Worm (Caenorhabditis elegans) whole organism, L1 larva: Measurements from ENCODE around the gene casy-1.
A peak's percentile ranks its signal among the peaks of the same experiment; 100 is the strongest.

ENCODE experiments used
- C16A3.4 ChIP-seq: fragments of 150-350 bp; optimal IDR thresholded peaks from 2 replicates; lab custom pipeline; 2014; ENCODE audit warnings: missing biosample characterization, missing genetic modification characterization
- aha-1 ChIP-seq: fragments of 150-350 bp; optimal IDR thresholded peaks from 2 replicates; lab custom pipeline; 2014; ENCODE audit warnings: missing biosample characterization, missing genetic modification characterization
- aly-2 ChIP-seq: fragments of 150-350 bp; optimal IDR thresholded peaks from 2 replicates; lab custom pipeline; 2014; ENCODE audit warnings: missing biosample characterization, missing genetic modification characterization
- blmp-1 ChIP-seq: fragments of 150-350 bp; optimal IDR thresholded peaks from 2 replicates; lab custom pipeline; 2014; ENCODE audit warnings: missing biosample characterization, missing genetic modification characterization
- ceh-8 ChIP-seq: fragments of 200-800 bp; sonication (Bioruptor generic); optimal IDR thresholded peaks from 2 replicates; lab custom pipeline; 2018; ENCODE audit warnings: mild to moderate bottlenecking, missing genetic modification characterization, moderate library complexity, missing compliant biosample characterization
- ceh-88 ChIP-seq: fragments of 200-800 bp; sonication (Bioruptor generic); IDR thresholded peaks from 2 replicates; pipeline ENCODE4 v1.3.6; 2022; ENCODE audit warnings: missing genetic modification characterization, missing compliant biosample characterization
- ces-1 ChIP-seq: fragments of 150-350 bp; optimal IDR thresholded peaks from 2 replicates; lab custom pipeline; 2014; ENCODE audit warnings: missing biosample characterization, missing genetic modification reagents, missing genetic modification characterization
- dpl-1 ChIP-seq, 3 experiments: fragments of 150-350 bp in 2 of 3; sonication (generic microtip) in 1 of 3; optimal IDR thresholded peaks; 2 replicates each; lab custom pipeline; 2014 to 2017; ENCODE audit warnings: missing biosample characterization in 3 of 3, missing genetic modification characterization in 3 of 3, missing genetic modification reagents in 3 of 3
- efl-1 ChIP-seq, 4 experiments: fragments of 150-350 bp; optimal IDR thresholded peaks in 3 of 4; peaks in 1 of 4; 1 replicate in 1 of 4; 2 replicates in 3 of 4; lab custom pipeline; 2014; ENCODE audit warnings: missing biosample characterization in 2 of 4, missing genetic modification characterization in 2 of 4, missing genetic modification reagents in 2 of 4
- egl-13 ChIP-seq: sonication (generic microtip); optimal IDR thresholded peaks from 2 replicates; lab custom pipeline; 2016; ENCODE audit warnings: missing genotype, missing genetic modification reagents, missing genetic modification characterization, missing compliant biosample characterization
- elt-2 ChIP-seq: sonication (generic microtip); optimal IDR thresholded peaks from 2 replicates; lab custom pipeline; 2016; ENCODE audit warnings: missing genetic modification characterization, mild to moderate bottlenecking, inconsistent platforms, missing compliant biosample characterization, missing genetic modification reagents
- elt-3 ChIP-seq, 6 experiments: fragments of 150-350 bp in 1 of 6; sonication (generic microtip); optimal IDR thresholded peaks; 2 replicates each; lab custom pipeline; 2017 to 2018; ENCODE audit warnings: missing biosample characterization in 6 of 6, missing genetic modification characterization in 6 of 6, inconsistent platforms in 1 of 6
- ets-5 ChIP-seq: fragments of 200-800 bp; sonication (Bioruptor generic); IDR thresholded peaks from 2 replicates; pipeline ENCODE4 v1.3.6; 2022; ENCODE audit warnings: missing genetic modification characterization, missing compliant biosample characterization
- fkh-10 ChIP-seq: sonication (generic microtip); optimal IDR thresholded peaks from 2 replicates; lab custom pipeline; 2017; ENCODE audit warnings: missing biosample characterization, missing genetic modification reagents, missing genetic modification characterization
- fkh-4 ChIP-seq: sonication (generic microtip); optimal IDR thresholded peaks from 2 replicates; lab custom pipeline; 2016; ENCODE audit warnings: missing compliant biosample characterization, missing genetic modification characterization, borderline replicate concordance
- grh-1 ChIP-seq: fragments of 200-800 bp; sonication (Bioruptor generic); IDR thresholded peaks from 2 replicates; pipeline ENCODE4 v1.3.6; 2022; ENCODE audit warnings: missing genetic modification reagents, missing genetic modification characterization, missing compliant biosample characterization
- hpl-2 ChIP-seq: fragments of 150-350 bp; optimal IDR thresholded peaks from 2 replicates; lab custom pipeline; 2014; ENCODE audit warnings: missing biosample characterization, missing genetic modification reagents, missing genetic modification characterization
- irx-1 ChIP-seq: sonication (generic microtip); optimal IDR thresholded peaks from 2 replicates; lab custom pipeline; 2016; ENCODE audit warnings: missing genetic modification characterization, missing compliant biosample characterization
- lin-13 ChIP-seq: fragments of 150-350 bp; optimal IDR thresholded peaks from 2 replicates; lab custom pipeline; 2014; ENCODE audit warnings: missing biosample characterization, missing genetic modification reagents, missing genetic modification characterization
- lin-14 ChIP-seq: fragments of 200-800 bp; sonication (Bioruptor generic); optimal IDR thresholded peaks from 2 replicates; lab custom pipeline; 2018; ENCODE audit warnings: mild to moderate bottlenecking, missing genetic modification characterization, moderate library complexity, missing compliant biosample characterization
- lin-35 ChIP-seq, 2 experiments: fragments of 150-350 bp; optimal IDR thresholded peaks; 2 replicates each; lab custom pipeline; 2014; ENCODE audit warnings: missing biosample characterization in 2 of 2, missing genetic modification characterization in 2 of 2, missing genetic modification reagents in 2 of 2
- lin-39 ChIP-seq: fragments of 150-350 bp; optimal IDR thresholded peaks from 2 replicates; lab custom pipeline; 2014; ENCODE audit warnings: missing biosample characterization, missing genetic modification reagents, missing genetic modification characterization
- lir-3 ChIP-seq: sonication (generic microtip); optimal IDR thresholded peaks from 2 replicates; lab custom pipeline; 2016; ENCODE audit warnings: mild to moderate bottlenecking, missing genetic modification characterization, moderate library complexity, missing compliant biosample characterization; ENCODE audit not compliant: poor library complexity
- lsy-2 ChIP-seq, 2 experiments: fragments of 150-350 bp; optimal IDR thresholded peaks; 2 replicates each; lab custom pipeline; 2014; ENCODE audit warnings: missing biosample characterization in 2 of 2, missing genetic modification characterization in 2 of 2
- mdl-1 ChIP-seq, 2 experiments: fragments of 150-350 bp; optimal IDR thresholded peaks; 2 replicates each; lab custom pipeline; 2014 to 2017; ENCODE audit warnings: missing biosample characterization in 2 of 2, missing genetic modification characterization in 2 of 2, inconsistent platforms in 1 of 2
- mef-2 ChIP-seq: fragments of 150-350 bp; optimal IDR thresholded peaks from 2 replicates; lab custom pipeline; 2014; ENCODE audit warnings: missing biosample characterization, missing genetic modification characterization
- nhr-11 ChIP-seq: fragments of 150-350 bp; optimal IDR thresholded peaks from 2 replicates; lab custom pipeline; 2014; ENCODE audit warnings: missing biosample characterization, missing genetic modification characterization
- nhr-12 ChIP-seq: sonication (generic microtip); optimal IDR thresholded peaks from 2 replicates; lab custom pipeline; 2017; ENCODE audit warnings: missing biosample characterization, missing genetic modification characterization
- nhr-19 ChIP-seq: fragments of 200-800 bp; sonication (Bioruptor generic); conservative IDR thresholded peaks from 2 replicates; pipeline ENCODE4 v1.3.6; 2022; ENCODE audit warnings: missing genetic modification characterization, missing compliant biosample characterization
- nhr-20 ChIP-seq: sonication (generic microtip); optimal IDR thresholded peaks from 2 replicates; lab custom pipeline; 2016; ENCODE audit warnings: mild to moderate bottlenecking, missing genetic modification characterization, missing compliant biosample characterization
- nhr-237 ChIP-seq: fragments of 150-350 bp; optimal IDR thresholded peaks from 2 replicates; lab custom pipeline; 2014; ENCODE audit warnings: missing biosample characterization, missing genetic modification characterization
- nhr-28 ChIP-seq: fragments of 150-350 bp; optimal IDR thresholded peaks from 2 replicates; lab custom pipeline; 2014; ENCODE audit warnings: missing biosample characterization, missing genetic modification characterization
- nhr-71 ChIP-seq: sonication (generic microtip); optimal IDR thresholded peaks from 2 replicates; lab custom pipeline; 2016; ENCODE audit warnings: mild to moderate bottlenecking, missing genetic modification characterization, moderate library complexity, missing compliant biosample characterization
- nhr-85 ChIP-seq: sonication (generic microtip); peaks from one replicate; lab custom pipeline; 2016; ENCODE audit warnings: missing genetic modification characterization, inconsistent platforms, missing compliant biosample characterization
- nhr-90 ChIP-seq: sonication (generic microtip); optimal IDR thresholded peaks from 2 replicates; lab custom pipeline; 2016; ENCODE audit warnings: mild to moderate bottlenecking, missing genetic modification characterization, missing compliant biosample characterization; ENCODE audit not compliant: poor library complexity
- pax-3 ChIP-seq: fragments of 200-800 bp; sonication (Bioruptor generic); optimal IDR thresholded peaks from 2 replicates; lab custom pipeline; 2018; ENCODE audit warnings: mild to moderate bottlenecking, missing genetic modification characterization, moderate library complexity, missing compliant biosample characterization
- rnt-1 ChIP-seq: sonication (generic microtip); optimal IDR thresholded peaks from 2 replicates; lab custom pipeline; 2016; ENCODE audit warnings: mild to moderate bottlenecking, missing genetic modification characterization, moderate library complexity, missing compliant biosample characterization
- skn-1 ChIP-seq: fragments of 150-350 bp; optimal IDR thresholded peaks from 2 replicates; lab custom pipeline; 2014; ENCODE audit warnings: missing biosample characterization, missing genetic modification characterization
- snu-23 ChIP-seq: sonication (generic microtip); optimal IDR thresholded peaks from 2 replicates; lab custom pipeline; 2016; ENCODE audit warnings: missing genetic modification characterization, missing compliant biosample characterization
- sptf-1 ChIP-seq: fragments of 150-350 bp; optimal IDR thresholded peaks from 2 replicates; lab custom pipeline; 2014; ENCODE audit warnings: missing biosample characterization, missing genetic modification characterization
- sup-37 ChIP-seq: fragments of 200-800 bp; sonication (Bioruptor generic); optimal IDR thresholded peaks from 2 replicates; lab custom pipeline; 2018; ENCODE audit warnings: mild to moderate bottlenecking, missing genetic modification characterization, missing compliant biosample characterization
- tbx-2 ChIP-seq: sonication (generic microtip); optimal IDR thresholded peaks from 2 replicates; lab custom pipeline; 2016; ENCODE audit warnings: missing genetic modification characterization, missing compliant biosample characterization
- unc-130 ChIP-seq: fragments of 150-350 bp; optimal IDR thresholded peaks from 2 replicates; lab custom pipeline; 2017; ENCODE audit warnings: missing biosample characterization, missing genetic modification characterization, inconsistent platforms
- unc-30 ChIP-seq: sonication (generic microtip); optimal IDR thresholded peaks from 2 replicates; lab custom pipeline; 2017; ENCODE audit warnings: missing biosample characterization, missing genetic modification characterization
- unc-86 ChIP-seq: sonication (generic microtip); optimal IDR thresholded peaks from 2 replicates; lab custom pipeline; 2016; ENCODE audit warnings: missing genetic modification characterization, missing compliant biosample characterization
- unc-98 ChIP-seq: fragments of 200-800 bp; sonication (Bioruptor generic); IDR thresholded peaks from 2 replicates; pipeline ENCODE4 v1.3.6; 2022; ENCODE audit warnings: missing genetic modification characterization, missing compliant biosample characterization
- vab-15 ChIP-seq: sonication (generic microtip); optimal IDR thresholded peaks from 2 replicates; lab custom pipeline; 2017; ENCODE audit warnings: missing genotype, mild to moderate bottlenecking, missing genetic modification characterization, missing compliant biosample characterization
- xbp-1 ChIP-seq: sonication (generic microtip); optimal IDR thresholded peaks from 2 replicates; lab custom pipeline; 2016; ENCODE audit warnings: missing genetic modification characterization, missing compliant biosample characterization
- zag-1 ChIP-seq: fragments of 150-350 bp; optimal IDR thresholded peaks from 2 replicates; lab custom pipeline; 2014; ENCODE audit warnings: missing biosample characterization, missing genetic modification characterization
- ztf-11 ChIP-seq, 2 experiments: sonication (generic microtip); optimal IDR thresholded peaks; 2 replicates each; lab custom pipeline; 2016 to 2017; ENCODE audit warnings: missing genetic modification characterization in 2 of 2, missing biosample characterization in 1 of 2, missing compliant biosample characterization in 1 of 2
- ztf-4 ChIP-seq: fragments of 150-350 bp; optimal IDR thresholded peaks from 2 replicates; lab custom pipeline; 2014; ENCODE audit warnings: missing biosample characterization, missing genetic modification characterization

Gene casy-1

DNA sequence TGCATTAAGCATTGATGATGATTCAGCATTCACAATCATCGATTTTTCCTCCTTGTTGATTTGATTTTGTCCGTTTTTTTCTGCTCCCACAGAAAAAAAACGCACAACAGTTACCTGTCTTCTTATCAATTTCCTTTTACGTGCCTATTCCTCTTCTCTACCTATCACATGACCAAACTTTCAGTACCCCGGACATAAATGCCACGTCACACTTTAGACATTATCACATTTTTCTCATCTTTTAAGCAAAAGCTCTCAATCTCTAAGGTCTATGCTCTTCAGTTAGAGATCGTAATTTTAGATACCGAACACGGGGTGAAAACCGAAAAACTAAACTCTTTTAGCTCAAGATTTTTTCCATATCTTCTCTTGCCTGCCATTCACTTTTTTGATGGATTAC lies 20.5 kb downstream of the casy-1 start:
- TF ChIP-seq elt-2 (tag; lab: Kevin White, UChicago) (peak; percentile 74), mef-2 (tag; lab: Kevin White, UChicago) (no peak), skn-1 (no peak), ces-1 (no peak), efl-1 (optimal IDR thresholded peaks at IDR 0.05; lab: Kevin White, UChicago) (no peak), efl-1 (GFP tag; optimal IDR thresholded peaks at IDR 0.05 in 1 of 2; lab: Kevin White, UChicago) (peak in 1 of 2 experiments; percentile 68), lin-35 (GFP tag; optimal IDR thresholded peaks at IDR 0.05; lab: Kevin White, UChicago) (peak in 1 of 2 experiments; percentile 63), lin-14 (GFP tag; lab: Kevin White, UChicago) (peak; percentile 20), lsy-2 (tag; optimal IDR thresholded peaks at IDR 0.05; lab: Kevin White, UChicago) (peak in 1 of 2 experiments; percentile 23), sup-37 (no peak)

DNA sequence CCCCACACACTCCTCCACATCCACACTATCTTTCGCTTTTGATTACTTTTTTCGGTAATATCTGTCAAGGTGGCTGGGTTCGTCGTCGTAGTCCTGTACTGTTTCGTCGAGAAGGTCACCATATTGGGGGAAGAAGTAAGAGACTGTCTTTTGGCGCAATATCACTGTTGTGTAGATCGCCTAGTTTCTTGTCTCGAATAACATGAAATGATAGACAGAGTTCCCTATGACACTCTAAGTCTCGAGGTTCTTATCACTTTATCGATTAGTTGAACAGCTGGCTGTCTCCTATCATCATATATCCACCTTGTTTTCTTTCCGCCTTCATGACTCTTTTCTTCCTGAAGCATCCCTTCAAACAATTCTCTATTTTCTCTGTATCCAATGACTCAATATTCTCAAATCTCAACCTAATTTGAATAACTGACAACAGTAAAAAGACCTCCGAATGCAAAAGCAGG lies 22.5 kb downstream of the casy-1 start:
- peak; percentile 16 for TF ChIP-seq tbx-2
- TF ChIP-seq ets-5 (GFP tag; lab: Robert Waterston, UW), result no peak
- peak; percentile 8 for TF ChIP-seq C16A3.4 (tag; lab: Kevin White, UChicago)
- 0 out of 2 replicates have a peak, but pooled peaks have one; percentile 17 for TF ChIP-seq grh-1 (GFP tag; lab: Robert Waterston, UW)
- TF ChIP-seq hpl-2, result no peak
- TF ChIP-seq snu-23 (GFP tag; lab: Kevin White, UChicago), result peak; percentile 42
- TF ChIP-seq nhr-12 (tag; lab: Kevin White, UChicago), result no peak
- peak; percentile 37; the same call in 1 of the 2 replicates for TF ChIP-seq nhr-19 (GFP tag; lab: Robert Waterston, UW)
- peak; percentile 65 for TF ChIP-seq lin-14 (GFP tag; lab: Kevin White, UChicago)
- TF ChIP-seq fkh-10 (GFP tag; lab: Kevin White, UChicago), result no peak
- no peak for TF ChIP-seq ceh-88 (GFP tag; lab: Robert Waterston, UW)
- no peak for TF ChIP-seq ztf-11 (tag; optimal IDR thresholded peaks at IDR 0.05; lab: Kevin White, UChicago)
- TF ChIP-seq lin-13 (GFP tag; lab: Kevin White, UChicago), result no peak
- peak in 1 of 2 experiments; percentile 14 for TF ChIP-seq mdl-1 (tag; optimal IDR thresholded peaks at IDR 0.05; lab: Kevin White, UChicago)
- TF ChIP-seq unc-130 (tag; lab: Kevin White, UChicago), result peak; percentile 55
- TF ChIP-seq lin-39 (tag; lab: Kevin White, UChicago), result no peak
- no peak for TF ChIP-seq xbp-1 (tag; lab: Kevin White, UChicago)
- TF ChIP-seq zag-1, result no peak
- peak in 1 of 2 experiments; percentile 2 for TF ChIP-seq lin-35 (GFP tag; optimal IDR thresholded peaks at IDR 0.05; lab: Kevin White, UChicago)
- TF ChIP-seq nhr-90 (tag; lab: Kevin White, UChicago), result peak; percentile 26
- TF ChIP-seq dpl-1 (GFP tag; optimal IDR thresholded peaks at IDR 0.05; lab: Kevin White, UChicago), result no peak
- no peak for TF ChIP-seq lir-3 (tag; lab: Kevin White, UChicago)
- no peak for TF ChIP-seq ztf-4 (tag; lab: Kevin White, UChicago)
- no peak for TF ChIP-seq sptf-1 (tag; lab: Kevin White, UChicago)
- peak; percentile 62 for TF ChIP-seq blmp-1
- peak; percentile 31 for TF ChIP-seq nhr-20 (tag; lab: Kevin White, UChicago)
- TF ChIP-seq nhr-28 (tag; lab: Kevin White, UChicago), result no peak
- peak; percentile 7 for TF ChIP-seq nhr-11 (tag; lab: Kevin White, UChicago)
- no peak for TF ChIP-seq unc-86
- TF ChIP-seq egl-13 (tag; lab: Kevin White, UChicago), result no peak
- TF ChIP-seq nhr-85, result peak; percentile 76
- TF ChIP-seq nhr-71 (tag; lab: Kevin White, UChicago), result peak; percentile 41
- TF ChIP-seq unc-30 (tag; lab: Kevin White, UChicago), result no peak
- no peak for TF ChIP-seq irx-1 (tag; lab: Kevin White, UChicago)
- TF ChIP-seq aha-1, result no peak
- TF ChIP-seq lsy-2 (tag; optimal IDR thresholded peaks at IDR 0.05; lab: Kevin White, UChicago), result peak; percentile 21 to 33
- TF ChIP-seq fkh-4 (tag; lab: Kevin White, UChicago), result no peak
- TF ChIP-seq elt-3 (tag; optimal IDR thresholded peaks at IDR 0.05; lab: Kevin White, UChicago), result peak in 2 of 6 experiments; percentile 42 to 82
- TF ChIP-seq vab-15 (tag; lab: Kevin White, UChicago), result no peak
- no peak for TF ChIP-seq aly-2
- TF ChIP-seq unc-98, result no peak
- TF ChIP-seq nhr-237 (tag; lab: Kevin White, UChicago), result no peak
- TF ChIP-seq pax-3 (tag; lab: Kevin White, UChicago), result no peak
- no peak for TF ChIP-seq ceh-8 (GFP tag; lab: Kevin White, UChicago)
- TF ChIP-seq rnt-1 (tag; lab: Kevin White, UChicago), result peak; percentile 56
